Fruit fly (Drosophila melanogaster) whole organism, embryonic: ENCODE measurements around the gene CG13047.

ENCODE experiments used
- Antp ChIP-seq: fragments of 200-800 bp; sonication (Bioruptor generic); optimal IDR thresholded peaks from 3 replicates; lab custom pipeline; 2016; ENCODE audit warnings: missing biosample characterization, missing genetic modification characterization
- CG10209 ChIP-seq: fragments of 200-800 bp; sonication (Bioruptor generic); optimal IDR thresholded peaks from 3 replicates; lab custom pipeline; 2017; ENCODE audit warnings: missing biosample characterization, mild to moderate bottlenecking, missing genetic modification characterization, missing genetic modification reagents
- CG11085 ChIP-seq: fragments of 200-800 bp; sonication (Bioruptor generic); IDR thresholded peaks from 2 replicates; pipeline ENCODE4 v1.3.6; 2022; ENCODE audit warnings: missing biosample characterization, missing genetic modification characterization
- CG11696 ChIP-seq: fragments of 200-800 bp; sonication (Bioruptor generic); IDR thresholded peaks from 2 replicates; pipeline ENCODE4 v1.3.6; 2022; ENCODE audit warnings: missing biosample characterization, missing genetic modification characterization
- CG12391 ChIP-seq: fragments of 200-800 bp; sonication (Bioruptor generic); optimal IDR thresholded peaks from 3 replicates; lab custom pipeline; 2018; ENCODE audit warnings: missing biosample characterization, mild to moderate bottlenecking, missing genetic modification characterization, moderate library complexity
- CG12744 ChIP-seq: fragments of 200-800 bp; sonication (Bioruptor generic); optimal IDR thresholded peaks from 2 replicates; lab custom pipeline; 2016; ENCODE audit warnings: missing biosample characterization, missing genetic modification characterization
- CG13287 ChIP-seq: fragments of 200-800 bp; sonication (Bioruptor generic); IDR thresholded peaks from 2 replicates; pipeline ENCODE4 v1.3.6; 2022; ENCODE audit warnings: missing biosample characterization, missing genetic modification characterization; ENCODE audit not compliant: partially characterized antibody
- CG13624 ChIP-seq: fragments of 200-800 bp; sonication (Bioruptor generic); optimal IDR thresholded peaks from 2 replicates; lab custom pipeline; 2016; ENCODE audit warnings: missing biosample characterization, missing genetic modification characterization
- CG15514 ChIP-seq: fragments of 200-800 bp; sonication (Bioruptor generic); optimal IDR thresholded peaks from 3 replicates; lab custom pipeline; 2017; ENCODE audit warnings: missing biosample characterization, missing genetic modification characterization, mild to moderate bottlenecking, moderate library complexity, missing genetic modification reagents
- CG2199 ChIP-seq: fragments of 200-800 bp; sonication (Bioruptor generic); IDR thresholded peaks from 3 replicates; pipeline ENCODE4 v1.3.6; 2022; ENCODE audit warnings: missing biosample characterization, missing genetic modification characterization
- CG3163 ChIP-seq: fragments of 200-800 bp; sonication (Bioruptor generic); optimal IDR thresholded peaks from 3 replicates; lab custom pipeline; 2016; ENCODE audit warnings: missing biosample characterization, missing genetic modification characterization
- CG5245 ChIP-seq: fragments of 200-800 bp; sonication (Bioruptor generic); optimal IDR thresholded peaks from 3 replicates; lab custom pipeline; 2016; ENCODE audit warnings: missing biosample characterization, missing genetic modification characterization
- CG7987 ChIP-seq: fragments of 200-800 bp; sonication (Bioruptor generic); optimal IDR thresholded peaks from 2 replicates; lab custom pipeline; 2018; ENCODE audit warnings: missing biosample characterization, mild to moderate bottlenecking, missing genetic modification characterization, moderate library complexity
- CG9876 ChIP-seq: fragments of 200-800 bp; sonication (Bioruptor generic); optimal IDR thresholded peaks from 2 replicates; lab custom pipeline; 2016; ENCODE audit warnings: missing biosample characterization, missing genetic modification characterization
- Chrac-16 ChIP-seq: fragments of 200-800 bp; sonication (Bioruptor generic); optimal IDR thresholded peaks from 3 replicates; lab custom pipeline; 2016; ENCODE audit warnings: missing biosample characterization, missing genetic modification characterization
- CrebB ChIP-seq: fragments of 200-800 bp; sonication (Bioruptor generic); optimal IDR thresholded peaks from 3 replicates; lab custom pipeline; 2018; ENCODE audit warnings: missing biosample characterization, mild to moderate bottlenecking, missing genetic modification characterization
- Dref ChIP-seq: fragments of 200-800 bp; sonication (Bioruptor generic); IDR thresholded peaks from 2 replicates; pipeline ENCODE4 v1.3.6; 2022; ENCODE audit warnings: missing biosample characterization, missing genetic modification characterization
- Ets65A ChIP-seq: fragments of 200-800 bp; sonication (Bioruptor generic); peaks from one replicate; lab custom pipeline; 2016; ENCODE audit warnings: missing biosample characterization, missing genetic modification characterization
- MTF-1 ChIP-seq: fragments of 200-800 bp; sonication (Bioruptor generic); optimal IDR thresholded peaks from 2 replicates; lab custom pipeline; 2018; ENCODE audit warnings: missing biosample characterization, mild to moderate bottlenecking, missing genetic modification characterization, borderline replicate concordance
- Myb ChIP-seq: fragments of 200-800 bp; sonication (Bioruptor generic); optimal IDR thresholded peaks from 2 replicates; lab custom pipeline; 2016; ENCODE audit warnings: missing biosample characterization, missing genetic modification characterization
- Oaz ChIP-seq: fragments of 200-800 bp; sonication (Bioruptor generic); IDR thresholded peaks from 2 replicates; pipeline ENCODE4 v1.3.6; 2022; ENCODE audit warnings: missing biosample characterization, missing genetic modification characterization
- Rfx ChIP-seq: fragments of 200-800 bp; sonication (Bioruptor generic); IDR thresholded peaks from 2 replicates; pipeline ENCODE4 v1.3.6; 2022; ENCODE audit warnings: missing biosample characterization, missing genetic modification characterization
- Taf1 ChIP-seq: fragments of 200-800 bp; sonication (Bioruptor generic); IDR thresholded peaks from 2 replicates; pipeline ENCODE4 v1.3.6; 2022; ENCODE audit warnings: missing biosample characterization, missing genetic modification characterization
- bab2 ChIP-seq: fragments of 200-800 bp; sonication (Bioruptor generic); optimal IDR thresholded peaks from 2 replicates; lab custom pipeline; 2016; ENCODE audit warnings: missing biosample characterization, missing genetic modification characterization
- bbx ChIP-seq: fragments of 200-800 bp; sonication (Bioruptor generic); IDR thresholded peaks from 2 replicates; pipeline ENCODE4 v1.3.6; 2022; ENCODE audit warnings: missing biosample characterization, missing genetic modification characterization; ENCODE audit not compliant: partially characterized antibody
- bowl ChIP-seq: fragments of 200-800 bp; sonication (Bioruptor generic); IDR thresholded peaks from 2 replicates; pipeline ENCODE4 v1.3.6; 2022; ENCODE audit warnings: missing biosample characterization, missing genetic modification characterization
- chinmo ChIP-seq: fragments of 200-800 bp; sonication (Bioruptor generic); IDR thresholded peaks from 4 replicates; pipeline ENCODE4 v1.3.6; 2022; ENCODE audit warnings: missing biosample characterization, missing genetic modification characterization; ENCODE audit not compliant: partially characterized antibody
- crp ChIP-seq, 2 experiments: fragments of 200-800 bp; sonication (Bioruptor generic); optimal IDR thresholded peaks; 2 replicates in 1 of 2; 3 replicates in 1 of 2; lab custom pipeline; 2017; ENCODE audit warnings: missing biosample characterization in 2 of 2, missing genetic modification characterization in 2 of 2, mild to moderate bottlenecking in 1 of 2, moderate library complexity in 1 of 2
- danr ChIP-seq: fragments of 200-800 bp; sonication (Bioruptor generic); IDR thresholded peaks from 2 replicates; pipeline ENCODE4 v1.3.6; 2022; ENCODE audit warnings: missing biosample characterization, missing genetic modification characterization
- dysf ChIP-seq: fragments of 200-800 bp; sonication (Bioruptor generic); IDR thresholded peaks from 3 replicates; pipeline ENCODE4 v1.3.6; 2022; ENCODE audit warnings: missing biosample characterization, missing genetic modification characterization
- gfzf ChIP-seq: fragments of 200-800 bp; sonication (Bioruptor generic); optimal IDR thresholded peaks from 2 replicates; lab custom pipeline; 2016; ENCODE audit warnings: missing biosample characterization, mild to moderate bottlenecking, missing genetic modification characterization, moderate library complexity
- gro ChIP-seq: fragments of 200-800 bp; sonication (Bioruptor generic); optimal IDR thresholded peaks from 2 replicates; lab custom pipeline; 2016; ENCODE audit warnings: missing biosample characterization, missing genetic modification characterization
- hkb ChIP-seq, 2 experiments: fragments of 200-800 bp in 1 of 2; fragments of >200 bp in 1 of 2; sonication (Bioruptor generic) in 1 of 2; IDR thresholded peaks in 1 of 2; optimal IDR thresholded peaks in 1 of 2; 2 replicates each; pipeline versions ENCODE4 v1.3.6 to Lab custom; 2017 to 2022; ENCODE audit warnings: missing biosample characterization in 1 of 2, missing genetic modification characterization in 1 of 2
- luna ChIP-seq: fragments of 200-800 bp; sonication (Bioruptor generic); optimal IDR thresholded peaks from 2 replicates; lab custom pipeline; 2016; ENCODE audit warnings: missing biosample characterization, missing genetic modification characterization
- onecut ChIP-seq: fragments of 200-800 bp; sonication (Bioruptor generic); IDR thresholded peaks from 2 replicates; pipeline ENCODE4 v1.3.6; 2022; ENCODE audit warnings: missing biosample characterization, missing genetic modification characterization
- peb ChIP-seq: fragments of 200-800 bp; sonication (Bioruptor generic); IDR thresholded peaks from 2 replicates; pipeline ENCODE4 v1.3.6; 2022; ENCODE audit warnings: missing biosample characterization, missing genetic modification characterization
- pzg ChIP-seq: fragments of 200-800 bp; sonication (Bioruptor generic); optimal IDR thresholded peaks from 3 replicates; lab custom pipeline; 2018; ENCODE audit warnings: missing biosample characterization, mild to moderate bottlenecking, missing genetic modification characterization, moderate library complexity
- sens ChIP-seq: fragments of 200-800 bp; sonication (Bioruptor generic); peaks from one replicate; lab custom pipeline; 2016; ENCODE audit warnings: missing biosample characterization, missing genetic modification characterization
- shn ChIP-seq: fragments of 200-800 bp; sonication (Bioruptor generic); optimal IDR thresholded peaks from 3 replicates; lab custom pipeline; 2016; ENCODE audit warnings: missing biosample characterization, missing genetic modification characterization
- sim ChIP-seq: fragments of 200-800 bp; sonication (Bioruptor generic); IDR thresholded peaks from 2 replicates; pipeline ENCODE4 v1.3.6; 2022; ENCODE audit warnings: missing biosample characterization, missing genetic modification characterization
- tio ChIP-seq: fragments of 200-800 bp; sonication (Bioruptor generic); optimal IDR thresholded peaks from 2 replicates; lab custom pipeline; 2017; ENCODE audit warnings: missing biosample characterization, missing genetic modification characterization, inconsistent platforms
- vnd ChIP-seq: fragments of 200-800 bp; sonication (Bioruptor generic); IDR thresholded peaks from 3 replicates; pipeline ENCODE4 v1.3.6; 2022; ENCODE audit warnings: missing biosample characterization, missing genetic modification characterization; ENCODE audit not compliant: partially characterized antibody
- vvl ChIP-seq: fragments of 200-800 bp; sonication (Bioruptor generic); IDR thresholded peaks from 2 replicates; pipeline ENCODE4 v1.3.6; 2022; ENCODE audit warnings: missing biosample characterization, missing genetic modification characterization
- zen ChIP-seq: fragments of 200-800 bp; sonication (Bioruptor generic); optimal IDR thresholded peaks from 3 replicates; lab custom pipeline; 2018; ENCODE audit warnings: missing biosample characterization, mild to moderate bottlenecking, missing genetic modification characterization, moderate library complexity
- zfh1 ChIP-seq: fragments of 200-800 bp; sonication (Bioruptor generic); IDR thresholded peaks from 3 replicates; pipeline ENCODE4 v1.3.6; 2022; ENCODE audit warnings: missing biosample characterization, missing genetic modification characterization

CG13047 gene

dm6 chr3L:16277135-16277534 lies 8.1 kb downstream of the CG13047 start, which contains the start of gene CG13065:
CG13065 (plus strand) TSS chr3L:16277435.
- no peak for TF ChIP-seq hkb (optimal IDR thresholded peaks at IDR 0.05; lab: Kevin White, UChicago)
- TF ChIP-seq hkb (GFP tag; IDR thresholded peaks at IDR 0.05; lab: Robert Waterston, UW) = no peak
- no peak for TF ChIP-seq CG3163 (GFP tag; lab: Kevin White, UChicago)
- no peak for TF ChIP-seq MTF-1 (GFP tag; lab: Kevin White, UChicago)
- TF ChIP-seq CG9876 (GFP tag; lab: Kevin White, UChicago) = no peak
- no peak for TF ChIP-seq CG12391 (tag; lab: Kevin White, UChicago)
- no peak for TF ChIP-seq CG5245 (GFP tag; lab: Kevin White, UChicago)
- TF ChIP-seq bab2 (GFP tag; lab: Kevin White, UChicago) = no peak
- TF ChIP-seq CG10209 (GFP tag; lab: Kevin White, UChicago) = no peak
- no peak for TF ChIP-seq CG2199 (GFP tag; lab: Robert Waterston, UW)
- TF ChIP-seq Chrac-16 (GFP tag; lab: Kevin White, UChicago) = no peak
- TF ChIP-seq CG11696 = no peak
- TF ChIP-seq vnd (GFP tag; lab: Robert Waterston, UW) = no peak
- no peak for TF ChIP-seq peb
- no peak for TF ChIP-seq Rfx
- TF ChIP-seq pzg (GFP tag; lab: Kevin White, UChicago) = no peak
- no peak for TF ChIP-seq CG7987 (GFP tag; lab: Kevin White, UChicago)

DNA sequence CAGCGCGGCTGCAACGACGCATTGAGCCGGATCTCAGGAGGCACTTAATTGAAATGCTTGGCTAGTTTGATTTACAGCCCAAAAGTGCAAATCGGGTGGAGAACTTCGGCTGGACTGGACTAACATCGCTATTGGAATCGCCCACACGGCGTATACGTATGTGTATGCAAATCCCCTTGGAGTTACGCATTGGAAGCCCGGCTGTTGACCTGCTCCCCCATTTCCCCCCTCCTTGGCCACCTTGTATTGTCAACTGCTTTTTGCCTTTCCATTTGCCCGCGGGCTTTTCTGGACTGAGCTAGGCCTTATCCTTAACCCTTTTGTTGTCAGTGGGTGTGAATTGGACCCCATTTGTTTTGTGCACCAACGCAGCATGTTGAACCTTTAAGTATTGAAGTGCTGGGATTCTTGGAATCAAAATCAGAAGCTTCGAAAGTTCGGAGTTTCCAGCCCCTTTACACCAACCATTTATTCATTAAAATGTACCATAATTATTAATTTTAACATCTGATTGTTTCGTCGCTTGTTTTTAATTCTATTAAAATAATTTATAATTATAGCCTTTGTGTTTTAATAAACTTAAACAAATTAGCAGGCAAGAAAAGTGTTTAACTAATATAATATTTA lies 9.7 kb downstream of the CG13047 start:
- peak; percentile 11 for TF ChIP-seq Ets65A (GFP tag; lab: Kevin White, UChicago)
- 0 out of 2 replicates have a peak, but pooled peaks have one; percentile 9 for TF ChIP-seq Dref
- TF ChIP-seq onecut (GFP tag; lab: Robert Waterston, UW) = no peak

dm6 chr3L:16272338-16272959 lies 12.7 kb downstream of the CG13047 start, which contains the start of gene CG13066:
CG13066 (plus strand) TSS chr3L:16272909.
- TF ChIP-seq tio (no peak), CG13624 (GFP tag; lab: Kevin White, UChicago) (no peak), shn (GFP tag; lab: Kevin White, UChicago) (no peak), bowl (GFP tag; lab: Robert Waterston, UW) (no peak), Taf1 (GFP tag; lab: Robert Waterston, UW) (no peak), Antp (no peak), chinmo (GFP tag; lab: Robert Waterston, UW) (0 out of 4 replicates have a peak, but pooled peaks have one; percentile 48), CG11085 (GFP tag; lab: Robert Waterston, UW) (no peak), vvl (GFP tag; lab: Robert Waterston, UW) (peak; percentile 37; the same call in 1 of the 2 replicates), CrebB (tag; lab: Kevin White, UChicago) (no peak), bbx (no peak), gro (GFP tag; lab: Kevin White, UChicago) (no peak), sim (GFP tag; lab: Robert Waterston, UW) (no peak), CG13287 (GFP tag; lab: Robert Waterston, UW) (no peak), CG12744 (no peak), dysf (GFP tag; lab: Robert Waterston, UW) (no peak), gfzf (GFP tag; lab: Kevin White, UChicago) (no peak), crp (GFP tag; optimal IDR thresholded peaks at IDR 0.05; lab: Kevin White, UChicago) (no peak), Myb (no peak), zen (no peak), luna (no peak), Oaz (GFP tag; lab: Robert Waterston, UW) (no peak), zfh1 (no peak), danr (GFP tag; lab: Robert Waterston, UW) (no peak), sens (GFP tag; lab: Kevin White, UChicago) (peak; percentile 52), CG15514 (no peak)
